Fruit fly (Drosophila melanogaster) whole organism, embryonic: ENCODE data around the gene CG17562.

ENCODE experiments used
- Antp ChIP-seq: fragments of 200-800 bp; sonication (Bioruptor generic); optimal IDR thresholded peaks from 3 replicates; lab custom pipeline; 2016; ENCODE audit warnings: missing biosample characterization, missing genetic modification characterization
- Awh ChIP-seq: fragments of 200-800 bp; sonication (Bioruptor generic); IDR thresholded peaks from 2 replicates; pipeline ENCODE4, ENCODE4 v1.3.6; 2022; ENCODE audit warnings: missing biosample characterization, missing genetic modification characterization
- B-H1 ChIP-seq: fragments of 200-800 bp; sonication (Bioruptor generic); IDR thresholded peaks from 3 replicates; pipeline ENCODE4 v1.3.6; 2022; ENCODE audit warnings: missing biosample characterization, missing genetic modification characterization
- CG10462 ChIP-seq: fragments of 200-800 bp; sonication (Bioruptor generic); optimal IDR thresholded peaks from 2 replicates; lab custom pipeline; 2016; ENCODE audit warnings: missing biosample characterization, missing genetic modification characterization
- CG10543 ChIP-seq: fragments of 200-800 bp; sonication (Bioruptor generic); optimal IDR thresholded peaks from 3 replicates; lab custom pipeline; 2017; ENCODE audit warnings: missing biosample characterization, mild to moderate bottlenecking, missing genetic modification characterization, moderate library complexity
- CG10979 ChIP-seq: fragments of 200-800 bp; sonication (Bioruptor generic); optimal IDR thresholded peaks from 2 replicates; lab custom pipeline; 2018; ENCODE audit warnings: missing biosample characterization, mild to moderate bottlenecking, missing genetic modification characterization, moderate library complexity
- CG11398 ChIP-seq: fragments of 200-800 bp; sonication (Bioruptor generic); optimal IDR thresholded peaks from 2 replicates; lab custom pipeline; 2016; ENCODE audit warnings: missing biosample characterization, missing genetic modification characterization
- CG12104 ChIP-seq: fragments of 200-800 bp; sonication (Bioruptor generic); optimal IDR thresholded peaks from 3 replicates; lab custom pipeline; 2016; ENCODE audit warnings: missing biosample characterization, missing genetic modification characterization
- CG12219 ChIP-seq: fragments of 200-800 bp; sonication (Bioruptor generic); optimal IDR thresholded peaks from 3 replicates; lab custom pipeline; 2018; ENCODE audit warnings: missing biosample characterization, mild to moderate bottlenecking, missing genetic modification characterization
- CG12236 ChIP-seq: fragments of 200-800 bp; sonication (Bioruptor generic); optimal IDR thresholded peaks from 2 replicates; lab custom pipeline; 2016; ENCODE audit warnings: missing biosample characterization, missing genetic modification characterization
- CG1233 ChIP-seq: fragments of 200-800 bp; sonication (Bioruptor generic); optimal IDR thresholded peaks from 4 replicates; lab custom pipeline; 2018; ENCODE audit warnings: missing biosample characterization, mild to moderate bottlenecking, missing genetic modification characterization
- CG12769 ChIP-seq: fragments of 200-800 bp; sonication (Bioruptor generic); optimal IDR thresholded peaks from 2 replicates; lab custom pipeline; 2019; ENCODE audit warnings: missing biosample characterization, mild to moderate bottlenecking, missing genetic modification characterization, moderate library complexity
- CG13296 ChIP-seq: fragments of 200-800 bp; sonication (Bioruptor generic); optimal IDR thresholded peaks from 3 replicates; lab custom pipeline; 2018; ENCODE audit warnings: missing biosample characterization, mild to moderate bottlenecking, missing genetic modification characterization
- CG15269 ChIP-seq: fragments of 200-800 bp; sonication (Bioruptor generic); optimal IDR thresholded peaks from 2 replicates; lab custom pipeline; 2018; ENCODE audit warnings: missing biosample characterization, mild to moderate bottlenecking, missing genetic modification characterization, moderate library complexity
- CG18619 ChIP-seq: fragments of 200-800 bp; sonication (Bioruptor generic); optimal IDR thresholded peaks from 3 replicates; lab custom pipeline; 2017; ENCODE audit warnings: missing biosample characterization, mild to moderate bottlenecking, missing genetic modification characterization
- CG2712 ChIP-seq: fragments of 200-800 bp; optimal IDR thresholded peaks from 3 replicates; lab custom pipeline; 2019; ENCODE audit warnings: missing biosample characterization, mild to moderate bottlenecking, missing genetic modification characterization, moderate library complexity
- CG4707 ChIP-seq: fragments of 200-800 bp; sonication (Bioruptor generic); optimal IDR thresholded peaks from 2 replicates; lab custom pipeline; 2018; ENCODE audit warnings: missing biosample characterization, mild to moderate bottlenecking, missing genetic modification characterization, moderate library complexity
- CG7372 ChIP-seq: fragments of 200-800 bp; sonication (Bioruptor generic); IDR thresholded peaks from 2 replicates; pipeline ENCODE4 v1.3.6; 2022; ENCODE audit warnings: missing biosample characterization, missing genetic modification characterization
- CG8765 ChIP-seq: fragments of 200-800 bp; sonication (Bioruptor generic); IDR thresholded peaks from 2 replicates; pipeline ENCODE4 v1.3.6; 2022; ENCODE audit warnings: missing biosample characterization, missing genetic modification characterization
- CG9727 ChIP-seq: fragments of 200-800 bp; sonication (Bioruptor generic); optimal IDR thresholded peaks from 3 replicates; lab custom pipeline; 2017; ENCODE audit warnings: missing biosample characterization, mild to moderate bottlenecking, missing genetic modification characterization
- CrebB ChIP-seq: fragments of 200-800 bp; sonication (Bioruptor generic); optimal IDR thresholded peaks from 3 replicates; lab custom pipeline; 2018; ENCODE audit warnings: missing biosample characterization, mild to moderate bottlenecking, missing genetic modification characterization
- Gsc ChIP-seq: fragments of 200-800 bp; sonication (Bioruptor generic); IDR thresholded peaks from 2 replicates; pipeline ENCODE4 v1.3.6; 2022; ENCODE audit warnings: missing biosample characterization, missing genetic modification characterization
- Hey ChIP-seq: fragments of 200-800 bp; sonication (Bioruptor generic); optimal IDR thresholded peaks from 3 replicates; lab custom pipeline; 2018; ENCODE audit warnings: missing biosample characterization, mild to moderate bottlenecking, missing genetic modification characterization
- Hr51 ChIP-seq, 2 experiments: fragments of 200-800 bp; sonication (Bioruptor generic); optimal IDR thresholded peaks; 2 replicates in 1 of 2; 3 replicates in 1 of 2; lab custom pipeline; 2016 to 2018; ENCODE audit warnings: missing biosample characterization in 2 of 2, missing genetic modification characterization in 2 of 2, mild to moderate bottlenecking in 1 of 2, moderate library complexity in 1 of 2
- Lim3 ChIP-seq: fragments of 200-800 bp; sonication (Bioruptor generic); IDR thresholded peaks from 2 replicates; pipeline ENCODE4 v1.3.6; 2022; ENCODE audit warnings: missing biosample characterization, missing genetic modification characterization
- Max ChIP-seq: fragments of 200-800 bp; sonication (Bioruptor generic); optimal IDR thresholded peaks from 2 replicates; lab custom pipeline; 2016; ENCODE audit warnings: missing biosample characterization, mild to moderate bottlenecking, missing genetic modification characterization
- NK7.1 ChIP-seq: fragments of 200-800 bp; sonication (Bioruptor generic); optimal IDR thresholded peaks from 3 replicates; lab custom pipeline; 2016; ENCODE audit warnings: missing biosample characterization, missing genetic modification characterization
- Opbp ChIP-seq: fragments of 200-800 bp; sonication (Bioruptor generic); IDR thresholded peaks from 3 replicates; pipeline ENCODE4 v1.3.6; 2022; ENCODE audit warnings: missing biosample characterization, missing genetic modification characterization; ENCODE audit not compliant: partially characterized antibody
- Vsx1 ChIP-seq: fragments of 200-800 bp; sonication (Bioruptor generic); optimal IDR thresholded peaks from 2 replicates; lab custom pipeline; 2017; ENCODE audit warnings: missing biosample characterization, mild to moderate bottlenecking, missing genetic modification characterization, missing genetic modification reagents
- ac ChIP-seq: fragments of 200-800 bp; sonication (Bioruptor generic); optimal IDR thresholded peaks from 3 replicates; lab custom pipeline; 2017; ENCODE audit warnings: missing biosample characterization, mild to moderate bottlenecking, missing genetic modification characterization
- al ChIP-seq: fragments of 200-800 bp; sonication (Bioruptor generic); IDR thresholded peaks from 2 replicates; pipeline ENCODE4 v1.3.6; 2022; ENCODE audit warnings: missing biosample characterization, missing genetic modification characterization
- bab2 ChIP-seq: fragments of 200-800 bp; sonication (Bioruptor generic); optimal IDR thresholded peaks from 2 replicates; lab custom pipeline; 2016; ENCODE audit warnings: missing biosample characterization, missing genetic modification characterization
- bowl ChIP-seq: fragments of 200-800 bp; sonication (Bioruptor generic); IDR thresholded peaks from 2 replicates; pipeline ENCODE4 v1.3.6; 2022; ENCODE audit warnings: missing biosample characterization, missing genetic modification characterization
- btn ChIP-seq: fragments of 200-800 bp; sonication (Bioruptor generic); optimal IDR thresholded peaks from 2 replicates; lab custom pipeline; 2016; ENCODE audit warnings: missing biosample characterization, missing genetic modification characterization
- dimm ChIP-seq: fragments of 200-800 bp; sonication (Bioruptor generic); IDR thresholded peaks from 2 replicates; pipeline ENCODE4 v1.3.6; 2022; ENCODE audit warnings: missing biosample characterization, missing genetic modification characterization
- dm ChIP-seq: fragments of 200-800 bp; sonication (Bioruptor generic); optimal IDR thresholded peaks from 3 replicates; lab custom pipeline; 2016; ENCODE audit warnings: missing biosample characterization, missing genetic modification characterization
- dmrt11E ChIP-seq: fragments of 200-800 bp; sonication (Bioruptor generic); optimal IDR thresholded peaks from 3 replicates; lab custom pipeline; 2018; ENCODE audit warnings: missing biosample characterization, mild to moderate bottlenecking, missing genetic modification characterization, moderate library complexity
- fd102C ChIP-seq: fragments of 200-800 bp; sonication (Bioruptor generic); optimal IDR thresholded peaks from 2 replicates; lab custom pipeline; 2018; ENCODE audit warnings: missing biosample characterization, mild to moderate bottlenecking, missing genetic modification characterization, moderate library complexity
- gcm2 ChIP-seq: fragments of 200-800 bp; sonication (Bioruptor generic); optimal IDR thresholded peaks from 2 replicates; lab custom pipeline; 2016; ENCODE audit warnings: missing biosample characterization, missing genetic modification characterization
- gt ChIP-seq: fragments of 200-800 bp; sonication (Bioruptor generic); IDR thresholded peaks from 2 replicates; pipeline ENCODE4 v1.3.6; 2022; ENCODE audit warnings: missing biosample characterization, missing genetic modification characterization
- klu ChIP-seq: fragments of 200-800 bp; sonication (Bioruptor generic); IDR thresholded peaks from 2 replicates; pipeline ENCODE4 v1.3.6; 2022; ENCODE audit warnings: missing biosample characterization, missing genetic modification characterization
- lbe ChIP-seq: fragments of 200-800 bp; sonication (Bioruptor generic); optimal IDR thresholded peaks from 2 replicates; lab custom pipeline; 2016; ENCODE audit warnings: missing biosample characterization, mild to moderate bottlenecking, missing genetic modification characterization
- lmd ChIP-seq: fragments of 200-800 bp; sonication (Bioruptor generic); IDR thresholded peaks from 2 replicates; pipeline ENCODE4 v1.3.6; 2022; ENCODE audit warnings: missing biosample characterization, missing genetic modification characterization
- luna ChIP-seq: fragments of 200-800 bp; sonication (Bioruptor generic); optimal IDR thresholded peaks from 2 replicates; lab custom pipeline; 2016; ENCODE audit warnings: missing biosample characterization, missing genetic modification characterization
- pfk ChIP-seq: fragments of 200-800 bp; sonication (Bioruptor generic); optimal IDR thresholded peaks from 2 replicates; lab custom pipeline; 2018; ENCODE audit warnings: missing biosample characterization, mild to moderate bottlenecking, missing genetic modification characterization, moderate library complexity
- pros ChIP-seq: fragments of 200-800 bp; sonication (Bioruptor generic); optimal IDR thresholded peaks from 3 replicates; lab custom pipeline; 2019; ENCODE audit warnings: missing biosample characterization, mild to moderate bottlenecking, missing genetic modification characterization, moderate library complexity
- sima ChIP-seq: fragments of 200-800 bp; sonication (Bioruptor generic); optimal IDR thresholded peaks from 2 replicates; lab custom pipeline; 2016; ENCODE audit warnings: missing biosample characterization, missing genetic modification characterization
- slou ChIP-seq: fragments of 200-800 bp; sonication (Bioruptor generic); optimal IDR thresholded peaks from 3 replicates; lab custom pipeline; 2016; ENCODE audit warnings: missing biosample characterization, missing genetic modification characterization
- slp2 ChIP-seq: fragments of 200-800 bp; sonication (Bioruptor generic); optimal IDR thresholded peaks from 2 replicates; lab custom pipeline; 2016; ENCODE audit warnings: missing biosample characterization, missing genetic modification characterization
- sob ChIP-seq: fragments of 200-800 bp; sonication (Bioruptor generic); IDR thresholded peaks from 2 replicates; pipeline ENCODE4 v1.3.6; 2022; ENCODE audit warnings: missing biosample characterization, missing genetic modification characterization
- ssp ChIP-seq: fragments of 200-800 bp; sonication (Bioruptor generic); IDR thresholded peaks from 2 replicates; pipeline ENCODE4 v1.3.6; 2022; ENCODE audit warnings: missing biosample characterization, missing genetic modification characterization
- vfl ChIP-seq: fragments of 200-800 bp; sonication (Bioruptor generic); optimal IDR thresholded peaks from 2 replicates; lab custom pipeline; 2016; ENCODE audit warnings: missing biosample characterization, missing genetic modification characterization
- zfh2 ChIP-seq: fragments of 200-800 bp; sonication (Bioruptor generic); optimal IDR thresholded peaks from 2 replicates; lab custom pipeline; 2016; ENCODE audit warnings: missing biosample characterization, missing genetic modification characterization

Gene CG17562

dm6 chr3R:16640005-16640408 is 24.9 kb downstream of the CG17562 start, which contains the start of gene nonA-l (continued):
- TF ChIP-seq slp2 (no peak), klu (GFP tag; lab: Robert Waterston, UW) (no peak), CG9727 (no peak), bowl (GFP tag; lab: Robert Waterston, UW) (no peak), CG13296 (GFP tag; lab: Kevin White, UChicago) (no peak), sob (GFP tag; lab: Robert Waterston, UW) (no peak), CG10462 (GFP tag; lab: Kevin White, UChicago) (no peak), Lim3 (no peak), CG2712 (peak; percentile 39), CG10979 (tag; lab: Kevin White, UChicago) (no peak), Awh (GFP tag; lab: Robert Waterston, UW) (no peak), pros (GFP tag; lab: Kevin White, UChicago) (no peak), Hr51 (GFP tag; optimal IDR thresholded peaks at IDR 0.05; lab: Kevin White, UChicago) (no peak), sima (GFP tag; lab: Kevin White, UChicago) (no peak), fd102C (GFP tag; lab: Kevin White, UChicago) (no peak), btn (no peak), ac (GFP tag; lab: Kevin White, UChicago) (no peak), CG7372 (GFP tag; lab: Robert Waterston, UW) (no peak), CG4707 (no peak), Gsc (GFP tag; lab: Robert Waterston, UW) (no peak), al (GFP tag; lab: Robert Waterston, UW) (no peak), CrebB (tag; lab: Kevin White, UChicago) (no peak), lbe (no peak), CG8765 (GFP tag; lab: Robert Waterston, UW) (no peak), Opbp (GFP tag; lab: Robert Waterston, UW) (peak; percentile 76; the same call in 2 of the 3 replicates), B-H1 (no peak), gcm2 (GFP tag; lab: Kevin White, UChicago) (no peak), CG12104 (no peak), pfk (GFP tag; lab: Kevin White, UChicago) (no peak), dm (GFP tag; lab: Kevin White, UChicago) (no peak), ssp (GFP tag; lab: Robert Waterston, UW) (no peak), Vsx1 (no peak), slou (no peak), CG12219 (GFP tag; lab: Kevin White, UChicago) (no peak), gt (GFP tag; lab: Robert Waterston, UW) (no peak), lmd (GFP tag; lab: Robert Waterston, UW) (no peak), luna (no peak), bab2 (GFP tag; lab: Kevin White, UChicago) (no peak), CG12236 (GFP tag; lab: Kevin White, UChicago) (no peak), CG12769 (tag; lab: Kevin White, UChicago) (no peak), CG15269 (tag; lab: Kevin White, UChicago) (no peak), CG18619 (no peak), zfh2 (GFP tag; lab: Kevin White, UChicago) (no peak), vfl (no peak), Hey (no peak), dimm (GFP tag; lab: Robert Waterston, UW) (no peak), NK7.1 (GFP tag; lab: Kevin White, UChicago) (no peak), dmrt11E (no peak), CG10543 (no peak), CG1233 (no peak), Max (GFP tag; lab: Kevin White, UChicago) (no peak), CG11398 (no peak), Antp (GFP tag; lab: Kevin White, UChicago) (no peak)
